Worm (Caenorhabditis elegans) whole organism, L3 larva: ENCODE measurements around the gene srab-22.

ENCODE experiments used
- ceh-82 ChIP-seq: fragments of 150-350 bp; optimal IDR thresholded peaks from 2 replicates; lab custom pipeline; 2014; ENCODE audit warnings: missing biosample characterization, missing genetic modification characterization
- elt-3 ChIP-seq, 3 experiments: fragments of 150-350 bp in 1 of 3; sonication (generic microtip) in 2 of 3; optimal IDR thresholded peaks; 2 replicates in 2 of 3; 4 replicates in 1 of 3; lab custom pipeline; 2014 to 2017; ENCODE audit warnings: missing biosample characterization in 3 of 3, missing genetic modification characterization in 3 of 3
- lin-15B ChIP-seq: fragments of 150-350 bp; optimal IDR thresholded peaks from 2 replicates; lab custom pipeline; 2014; ENCODE audit warnings: missing biosample characterization, missing genetic modification characterization
- nhr-12 ChIP-seq: fragments of 150-350 bp; optimal IDR thresholded peaks from 2 replicates; lab custom pipeline; 2014; ENCODE audit warnings: missing biosample characterization, missing genetic modification characterization
- nhr-76 ChIP-seq: fragments of 150-350 bp; sonication (generic microtip); optimal IDR thresholded peaks from 5 replicates; lab custom pipeline; 2014; ENCODE audit warnings: missing biosample characterization, missing genetic modification characterization
- nhr-77 ChIP-seq: fragments of 150-350 bp; optimal IDR thresholded peaks from 2 replicates; lab custom pipeline; 2014; ENCODE audit warnings: missing biosample characterization, missing genetic modification characterization
- snpc-4 ChIP-seq: fragments of 150-350 bp; optimal IDR thresholded peaks from 2 replicates; lab custom pipeline; 2014; ENCODE audit warnings: missing biosample characterization, missing genetic modification characterization
- unc-39 ChIP-seq: sonication (generic microtip); optimal IDR thresholded peaks from 4 replicates; lab custom pipeline; 2017; ENCODE audit warnings: missing biosample characterization, missing genetic modification characterization
- unc-62 ChIP-seq: fragments of 150-350 bp; sonication (generic microtip); optimal IDR thresholded peaks from 4 replicates; lab custom pipeline; 2014; ENCODE audit warnings: missing biosample characterization, missing genetic modification reagents, missing genetic modification characterization

- TF ChIP-seq ceh-82 (tag; lab: Kevin White, UChicago) (no peak), unc-39 (tag; lab: Kevin White, UChicago) (no peak), nhr-12 (no peak), nhr-77 (no peak), snpc-4 (no peak), lin-15B (tag; lab: Kevin White, UChicago) (no peak), elt-3 (tag; optimal IDR thresholded peaks at IDR 0.05; lab: Kevin White, UChicago) (no peak), unc-62 (GFP tag; lab: Kevin White, UChicago) (no peak), nhr-76 (no peak)
Measured at ce11 chrV:3398314-3398713, 27.9 kb upstream of the srab-22 start, which contains the start of gene T20D4.11.
